Fruit fly (Drosophila melanogaster) whole organism, embryonic: Measurements from ENCODE around the gene ZnT77C.

Experiments used
- CG10209 ChIP-seq: fragments of 200-800 bp; sonication (Bioruptor generic); optimal IDR thresholded peaks from 3 replicates; lab custom pipeline; 2017; ENCODE audit warnings: missing biosample characterization, mild to moderate bottlenecking, missing genetic modification characterization, missing genetic modification reagents
- CG10959 ChIP-seq: fragments of 200-800 bp; sonication (Bioruptor generic); IDR thresholded peaks from 2 replicates; pipeline ENCODE4 v1.3.6; 2022; ENCODE audit warnings: missing biosample characterization, missing genetic modification characterization
- CG12744 ChIP-seq: fragments of 200-800 bp; sonication (Bioruptor generic); optimal IDR thresholded peaks from 2 replicates; lab custom pipeline; 2016; ENCODE audit warnings: missing biosample characterization, missing genetic modification characterization
- CG13424 ChIP-seq: fragments of 200-800 bp; sonication (Bioruptor generic); optimal IDR thresholded peaks from 2 replicates; lab custom pipeline; 2019; ENCODE audit warnings: missing biosample characterization, mild to moderate bottlenecking, missing genetic modification characterization, moderate library complexity
- CG13624 ChIP-seq: fragments of 200-800 bp; sonication (Bioruptor generic); optimal IDR thresholded peaks from 2 replicates; lab custom pipeline; 2016; ENCODE audit warnings: missing biosample characterization, missing genetic modification characterization
- CG14667 ChIP-seq: fragments of 200-800 bp; sonication (Bioruptor generic); IDR thresholded peaks from 2 replicates; pipeline ENCODE4 v1.3.6; 2022; ENCODE audit warnings: missing biosample characterization, missing genetic modification characterization
- CG14710 ChIP-seq: fragments of 200-800 bp; sonication (Bioruptor generic); optimal IDR thresholded peaks from 3 replicates; lab custom pipeline; 2019; ENCODE audit warnings: missing biosample characterization, mild to moderate bottlenecking, missing genetic modification characterization, moderate library complexity
- CG18476 ChIP-seq: fragments of 200-800 bp; sonication (Bioruptor generic); optimal IDR thresholded peaks from 2 replicates; lab custom pipeline; 2016; ENCODE audit warnings: missing biosample characterization, mild to moderate bottlenecking, missing genetic modification characterization
- CG3995 ChIP-seq: fragments of 200-800 bp; sonication (Bioruptor generic); optimal IDR thresholded peaks from 3 replicates; lab custom pipeline; 2016; ENCODE audit warnings: missing biosample characterization, missing genetic modification characterization
- CG5245 ChIP-seq: fragments of 200-800 bp; sonication (Bioruptor generic); optimal IDR thresholded peaks from 3 replicates; lab custom pipeline; 2016; ENCODE audit warnings: missing biosample characterization, missing genetic modification characterization
- CG5953 ChIP-seq: fragments of 200-800 bp; sonication (Bioruptor generic); IDR thresholded peaks from 2 replicates; pipeline ENCODE4 v1.3.6; 2022; ENCODE audit warnings: missing biosample characterization, missing genetic modification characterization
- CG6175 ChIP-seq: fragments of 200-800 bp; sonication (Bioruptor generic); IDR thresholded peaks from 3 replicates; pipeline ENCODE4 v1.3.6; 2022; ENCODE audit warnings: missing biosample characterization, missing genetic modification characterization
- CG7357 ChIP-seq: fragments of 200-800 bp; sonication (Bioruptor generic); IDR thresholded peaks from 3 replicates; pipeline ENCODE4 v1.3.6; 2022; ENCODE audit warnings: missing biosample characterization, missing genetic modification characterization
- CG9437 ChIP-seq: fragments of 200-800 bp; sonication (Bioruptor generic); optimal IDR thresholded peaks from 2 replicates; lab custom pipeline; 2018; ENCODE audit warnings: missing biosample characterization, mild to moderate bottlenecking, missing genetic modification characterization
- CG9727 ChIP-seq: fragments of 200-800 bp; sonication (Bioruptor generic); optimal IDR thresholded peaks from 3 replicates; lab custom pipeline; 2017; ENCODE audit warnings: missing biosample characterization, mild to moderate bottlenecking, missing genetic modification characterization
- CG9817 ChIP-seq: fragments of 200-800 bp; sonication (Bioruptor generic); optimal IDR thresholded peaks from 2 replicates; lab custom pipeline; 2018; ENCODE audit warnings: missing biosample characterization, mild to moderate bottlenecking, missing genetic modification characterization, moderate library complexity
- CkIIα-i1 ChIP-seq: fragments of 200-800 bp; sonication (Bioruptor generic); IDR thresholded peaks from 2 replicates; pipeline ENCODE4 v1.3.6; 2022; ENCODE audit warnings: missing biosample characterization, missing genetic modification characterization
- D19A ChIP-seq: fragments of 200-800 bp; optimal IDR thresholded peaks from 3 replicates; lab custom pipeline; 2019; ENCODE audit warnings: missing biosample characterization, mild to moderate bottlenecking, missing genetic modification characterization, moderate library complexity
- Dip2 ChIP-seq: fragments of 200-800 bp; sonication (Bioruptor generic); IDR thresholded peaks from 2 replicates; pipeline ENCODE4 v1.3.6; 2022; ENCODE audit warnings: missing biosample characterization, missing genetic modification characterization
- Gug ChIP-seq: fragments of 200-800 bp; sonication (Bioruptor generic); IDR thresholded peaks from 4 replicates; pipeline ENCODE4 v1.3.6; 2022; ENCODE audit warnings: missing biosample characterization, missing genetic modification characterization
- H2.0 ChIP-seq: fragments of 200-800 bp; sonication (Bioruptor generic); IDR thresholded peaks from 2 replicates; pipeline ENCODE4 v1.3.6; 2022; ENCODE audit warnings: missing biosample characterization, missing genetic modification characterization
- HLH4C ChIP-seq: fragments of 200-800 bp; sonication (Bioruptor generic); IDR thresholded peaks from 3 replicates; pipeline ENCODE4 v1.3.6; 2022; ENCODE audit warnings: missing biosample characterization, missing genetic modification characterization; ENCODE audit not compliant: partially characterized antibody
- Kr ChIP-seq: fragments of 200-800 bp; sonication (Bioruptor generic); optimal IDR thresholded peaks from 2 replicates; lab custom pipeline; 2017; ENCODE audit warnings: missing biosample characterization, mild to moderate bottlenecking, missing genetic modification characterization
- Mes4 ChIP-seq: fragments of 200-800 bp; sonication (Bioruptor generic); optimal IDR thresholded peaks from 2 replicates; lab custom pipeline; 2016; ENCODE audit warnings: missing biosample characterization, missing genetic modification characterization
- Mrtf ChIP-seq: fragments of 200-800 bp; sonication (Bioruptor generic); IDR thresholded peaks from 3 replicates; pipeline ENCODE4 v1.3.6; 2022; ENCODE audit warnings: missing biosample characterization, missing genetic modification characterization
- Scr ChIP-seq: fragments of 200-800 bp; sonication (Bioruptor generic); IDR thresholded peaks from 2 replicates; pipeline ENCODE4 v1.3.6; 2022; ENCODE audit warnings: missing biosample characterization, missing genetic modification characterization; ENCODE audit not compliant: partially characterized antibody
- ato ChIP-seq: fragments of 200-800 bp; sonication (Bioruptor generic); IDR thresholded peaks from 2 replicates; pipeline ENCODE4 v1.3.6; 2022; ENCODE audit warnings: missing biosample characterization, missing genetic modification characterization; ENCODE audit not compliant: partially characterized antibody
- cas ChIP-seq: fragments of 200-800 bp; sonication (Bioruptor generic); IDR thresholded peaks from 2 replicates; pipeline ENCODE4 v1.3.6; 2022; ENCODE audit warnings: missing biosample characterization, missing genetic modification characterization
- disco-r ChIP-seq: fragments of 200-800 bp; sonication (Bioruptor generic); optimal IDR thresholded peaks from 2 replicates; lab custom pipeline; 2016; ENCODE audit warnings: missing biosample characterization, missing genetic modification characterization
- dmrt99B ChIP-seq: fragments of 200-800 bp; sonication (Bioruptor generic); optimal IDR thresholded peaks from 2 replicates; lab custom pipeline; 2018; ENCODE audit warnings: missing biosample characterization, mild to moderate bottlenecking, missing genetic modification characterization, moderate library complexity
- dysf ChIP-seq: fragments of 200-800 bp; sonication (Bioruptor generic); IDR thresholded peaks from 3 replicates; pipeline ENCODE4 v1.3.6; 2022; ENCODE audit warnings: missing biosample characterization, missing genetic modification characterization
- fd102C ChIP-seq: fragments of 200-800 bp; sonication (Bioruptor generic); optimal IDR thresholded peaks from 2 replicates; lab custom pipeline; 2018; ENCODE audit warnings: missing biosample characterization, mild to moderate bottlenecking, missing genetic modification characterization, moderate library complexity
- fd96Cb ChIP-seq: fragments of 200-800 bp; sonication (Bioruptor generic); optimal IDR thresholded peaks from 2 replicates; lab custom pipeline; 2018; ENCODE audit warnings: missing biosample characterization, mild to moderate bottlenecking, missing genetic modification characterization, moderate library complexity
- fru ChIP-seq: fragments of >200 bp; optimal IDR thresholded peaks from 2 replicates; lab custom pipeline; 2017
- gcm ChIP-seq: fragments of 200-800 bp; sonication (Bioruptor generic); optimal IDR thresholded peaks from 2 replicates; lab custom pipeline; 2019; ENCODE audit warnings: missing biosample characterization, mild to moderate bottlenecking, missing genetic modification characterization, moderate library complexity
- hbn ChIP-seq: fragments of 200-800 bp; sonication (Bioruptor generic); IDR thresholded peaks from 2 replicates; pipeline ENCODE4 v1.3.6; 2022; ENCODE audit warnings: missing biosample characterization, missing genetic modification characterization; ENCODE audit not compliant: partially characterized antibody
- lmd ChIP-seq: fragments of 200-800 bp; sonication (Bioruptor generic); IDR thresholded peaks from 2 replicates; pipeline ENCODE4 v1.3.6; 2022; ENCODE audit warnings: missing biosample characterization, missing genetic modification characterization
- luna ChIP-seq: fragments of 200-800 bp; sonication (Bioruptor generic); optimal IDR thresholded peaks from 2 replicates; lab custom pipeline; 2016; ENCODE audit warnings: missing biosample characterization, missing genetic modification characterization
- nau ChIP-seq: fragments of 200-800 bp; sonication (Bioruptor generic); optimal IDR thresholded peaks from 3 replicates; lab custom pipeline; 2017; ENCODE audit warnings: missing biosample characterization, mild to moderate bottlenecking, missing genetic modification characterization, missing genetic modification reagents
- nerfin-2 ChIP-seq: fragments of 200-800 bp; sonication (Bioruptor generic); IDR thresholded peaks from 2 replicates; pipeline ENCODE4 v1.3.6; 2022; ENCODE audit warnings: missing biosample characterization, missing genetic modification characterization; ENCODE audit not compliant: partially characterized antibody
- oc ChIP-seq: fragments of 200-800 bp; sonication (Bioruptor generic); optimal IDR thresholded peaks from 2 replicates; lab custom pipeline; 2018; ENCODE audit warnings: missing biosample characterization, mild to moderate bottlenecking, missing genetic modification characterization, moderate library complexity
- p53 ChIP-seq: fragments of 200-800 bp; sonication (Bioruptor generic); optimal IDR thresholded peaks from 2 replicates; lab custom pipeline; 2016; ENCODE audit warnings: missing biosample characterization, missing genetic modification characterization
- pb ChIP-seq: fragments of 200-800 bp; sonication (Bioruptor generic); optimal IDR thresholded peaks from 3 replicates; lab custom pipeline; 2016; ENCODE audit warnings: missing biosample characterization, missing genetic modification characterization
- phol ChIP-seq: fragments of 200-800 bp; sonication (Bioruptor generic); optimal IDR thresholded peaks from 3 replicates; lab custom pipeline; 2018; ENCODE audit warnings: missing biosample characterization, mild to moderate bottlenecking, missing genetic modification characterization, moderate library complexity
- sim ChIP-seq: fragments of 200-800 bp; sonication (Bioruptor generic); IDR thresholded peaks from 2 replicates; pipeline ENCODE4 v1.3.6; 2022; ENCODE audit warnings: missing biosample characterization, missing genetic modification characterization
- tna ChIP-seq: fragments of 200-800 bp; sonication (Bioruptor generic); IDR thresholded peaks from 2 replicates; pipeline ENCODE4 v1.3.6; 2022; ENCODE audit warnings: missing biosample characterization, missing genetic modification characterization; ENCODE audit not compliant: partially characterized antibody
- unc-4 ChIP-seq: fragments of 200-800 bp; sonication (Bioruptor generic); IDR thresholded peaks from 2 replicates; pipeline ENCODE4 v1.3.6; 2022; ENCODE audit warnings: missing biosample characterization, missing genetic modification characterization; ENCODE audit not compliant: partially characterized antibody
- unpg ChIP-seq: fragments of 200-800 bp; sonication (Bioruptor generic); optimal IDR thresholded peaks from 3 replicates; lab custom pipeline; 2018; ENCODE audit warnings: missing biosample characterization, mild to moderate bottlenecking, missing genetic modification characterization, moderate library complexity
- wek ChIP-seq: fragments of 200-800 bp; sonication (Bioruptor generic); optimal IDR thresholded peaks from 3 replicates; lab custom pipeline; 2018; ENCODE audit warnings: missing biosample characterization, mild to moderate bottlenecking, missing genetic modification characterization, moderate library complexity

The ZnT77C gene

DNA sequence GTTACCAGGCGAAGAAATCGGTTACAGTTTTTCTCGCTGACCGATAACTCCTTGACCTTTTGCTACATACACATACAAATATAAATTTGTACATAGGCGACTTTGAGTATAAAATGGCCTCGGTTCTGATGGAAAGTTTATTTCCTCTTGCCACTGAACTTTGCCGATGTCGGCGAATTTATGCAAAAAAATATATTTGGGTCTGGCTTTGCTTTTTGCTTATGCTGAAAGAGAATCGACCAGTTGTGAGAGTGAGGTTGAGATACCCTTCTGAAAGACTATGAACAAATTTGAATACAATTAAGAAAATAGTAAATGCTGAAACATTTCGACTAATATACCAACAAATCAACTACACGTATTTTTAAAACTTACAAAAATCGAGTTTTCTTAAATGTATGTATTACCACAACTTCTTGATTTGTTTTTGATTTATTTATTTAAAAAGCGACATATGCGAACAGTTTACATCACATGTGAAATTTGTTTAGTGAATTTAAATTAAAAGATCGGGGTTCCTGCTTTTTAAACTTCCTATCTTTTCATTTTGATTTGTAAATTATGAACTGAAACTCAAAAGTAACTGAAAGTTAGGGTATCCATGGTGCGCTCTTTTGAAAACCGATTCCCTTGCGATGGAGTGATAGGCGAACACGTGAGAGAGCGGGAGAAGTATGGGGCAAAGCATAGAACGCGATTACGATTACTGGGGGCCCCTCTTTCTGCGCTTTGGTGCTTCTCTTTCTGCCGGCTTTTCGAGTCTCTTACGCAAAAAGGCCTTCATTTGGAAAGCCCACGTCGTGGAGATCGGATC is 14.6 kb upstream of the ZnT77C start (continued):
- no peak for TF ChIP-seq HLH4C
- peak; percentile 75 for TF ChIP-seq phol
- no peak for TF ChIP-seq CG10959
- peak; percentile 70 for TF ChIP-seq nau (GFP tag; lab: Kevin White, UChicago)
- TF ChIP-seq CG6175 (GFP tag; lab: Robert Waterston, UW): no peak
- peak; percentile 59 for TF ChIP-seq CG12744 (GFP tag; lab: Kevin White, UChicago)
- TF ChIP-seq dysf (GFP tag; lab: Robert Waterston, UW): peak; percentile 71
- peak; percentile 55 for TF ChIP-seq disco-r (GFP tag; lab: Kevin White, UChicago)
- TF ChIP-seq Gug (GFP tag; lab: Robert Waterston, UW): no peak
- peak; percentile 88 for TF ChIP-seq CG9727 (GFP tag; lab: Kevin White, UChicago)
- no peak for TF ChIP-seq fd102C
- TF ChIP-seq CG18476: peak; percentile 72
- no peak for TF ChIP-seq Kr (GFP tag; lab: Kevin White, UChicago)
- no peak for TF ChIP-seq cas (GFP tag; lab: Robert Waterston, UW)
- TF ChIP-seq p53 (GFP tag; lab: Kevin White, UChicago): peak; percentile 9
- TF ChIP-seq CkIIα-i1 (GFP tag; lab: Robert Waterston, UW): no peak
- TF ChIP-seq fru (lab: Kevin White, UChicago): no peak
- TF ChIP-seq CG9437: peak; percentile 88
- TF ChIP-seq wek: no peak
- no peak for TF ChIP-seq ato (GFP tag; lab: Robert Waterston, UW)
- TF ChIP-seq CG5953 (GFP tag; lab: Robert Waterston, UW): no peak
- peak; percentile 78 for TF ChIP-seq CG14710 (tag; lab: Kevin White, UChicago)
- peak; percentile 20 for TF ChIP-seq pb
- TF ChIP-seq CG3995: peak; percentile 41
- TF ChIP-seq CG14667 (GFP tag; lab: Robert Waterston, UW): no peak
- no peak for TF ChIP-seq luna (GFP tag; lab: Kevin White, UChicago)
- 0 out of 3 replicates have a peak, but pooled peaks have one; percentile 31 for TF ChIP-seq CG7357 (GFP tag; lab: Robert Waterston, UW)
- TF ChIP-seq tna: no peak
- peak; percentile 64 for TF ChIP-seq fd96Cb (tag; lab: Kevin White, UChicago)
- no peak for TF ChIP-seq Mrtf (GFP tag; lab: Robert Waterston, UW)
- peak; percentile 20 for TF ChIP-seq CG5245
- TF ChIP-seq D19A (tag; lab: Kevin White, UChicago): peak; percentile 100
- TF ChIP-seq hbn (GFP tag; lab: Robert Waterston, UW): no peak
- TF ChIP-seq Dip2: no peak
- peak; percentile 78 for TF ChIP-seq dmrt99B (tag; lab: Kevin White, UChicago)
- peak; percentile 69 for TF ChIP-seq gcm (GFP tag; lab: Kevin White, UChicago)
- TF ChIP-seq Scr (GFP tag; lab: Robert Waterston, UW): no peak
- peak; percentile 83 for TF ChIP-seq CG13624 (GFP tag; lab: Kevin White, UChicago)
- TF ChIP-seq CG13424: peak; percentile 85
- no peak for TF ChIP-seq sim (GFP tag; lab: Robert Waterston, UW)
- peak; percentile 38 for TF ChIP-seq oc (tag; lab: Kevin White, UChicago)
- peak; percentile 45 for TF ChIP-seq Mes4
- TF ChIP-seq H2.0 (GFP tag; lab: Robert Waterston, UW): no peak
- no peak for TF ChIP-seq nerfin-2 (GFP tag; lab: Robert Waterston, UW)
- TF ChIP-seq CG10209: peak; percentile 78
- TF ChIP-seq CG9817 (tag; lab: Kevin White, UChicago): peak; percentile 75
- TF ChIP-seq lmd: peak; percentile 37; the same call in 1 of the 2 replicates
- TF ChIP-seq unc-4 (GFP tag; lab: Robert Waterston, UW): no peak
- peak; percentile 64 for TF ChIP-seq unpg (GFP tag; lab: Kevin White, UChicago)
